Fruit fly (Drosophila melanogaster) whole organism: Measurements from ENCODE around the gene spn-B.
A peak's percentile ranks its signal among the peaks of the same experiment; 100 is the strongest.

ENCODE experiments used
- CG8478 ChIP-seq: fragments of >200 bp; optimal IDR thresholded peaks from 2 replicates; lab custom pipeline; 2018; ENCODE audit warnings: inconsistent platforms
- Dll ChIP-seq: fragments of >200 bp; optimal IDR thresholded peaks from 2 replicates; lab custom pipeline; 2017
- EcR ChIP-seq, 2 experiments: fragments of >200 bp; optimal IDR thresholded peaks; 2 replicates each; lab custom pipeline; 2017; ENCODE audit warnings: missing biosample characterization in 2 of 2, missing genetic modification characterization in 2 of 2, missing genetic modification reagents in 2 of 2
- pan ChIP-seq: fragments of >200 bp; optimal IDR thresholded peaks from 2 replicates; lab custom pipeline; 2017
- psq ChIP-seq: fragments of >200 bp; optimal IDR thresholded peaks from 2 replicates; lab custom pipeline; 2017
- usp ChIP-seq: fragments of >200 bp; optimal IDR thresholded peaks from 2 replicates; lab custom pipeline; 2017; ENCODE audit warnings: missing biosample characterization, missing genetic modification characterization, mixed read lengths

The spn-B gene

dm6 chr3R:14363172-14363571, 35.3 kb downstream of the spn-B start:
- TF ChIP-seq usp (GFP tag; lab: Kevin White, UChicago) = no peak
- no peak for TF ChIP-seq CG8478 (lab: Kevin White, UChicago)
- TF ChIP-seq EcR (GFP tag; optimal IDR thresholded peaks at IDR 0.05; lab: Kevin White, UChicago) = no peak
- no peak for TF ChIP-seq psq (lab: Kevin White, UChicago)
- no peak for TF ChIP-seq Dll (lab: Kevin White, UChicago)

- TF ChIP-seq EcR (GFP tag; optimal IDR thresholded peaks at IDR 0.05; lab: Kevin White, UChicago) (no peak), Dll (lab: Kevin White, UChicago) (no peak), CG8478 (lab: Kevin White, UChicago) (no peak), usp (GFP tag; lab: Kevin White, UChicago) (no peak), pan (lab: Kevin White, UChicago) (no peak), psq (lab: Kevin White, UChicago) (no peak)
Observed at dm6 chr3R:14364156-14364555, 36.3 kb downstream of the spn-B start.

- no peak for TF ChIP-seq Dll (lab: Kevin White, UChicago)
- no peak for TF ChIP-seq CG8478 (lab: Kevin White, UChicago)
- no peak for TF ChIP-seq usp (GFP tag; lab: Kevin White, UChicago)
- TF ChIP-seq pan (lab: Kevin White, UChicago) = no peak
- no peak for TF ChIP-seq EcR (GFP tag; optimal IDR thresholded peaks at IDR 0.05; lab: Kevin White, UChicago)
- no peak for TF ChIP-seq psq (lab: Kevin White, UChicago)
Observed at dm6 chr3R:14365918-14366317, 38.1 kb downstream of the spn-B start.

- TF ChIP-seq psq (lab: Kevin White, UChicago) (no peak), Dll (lab: Kevin White, UChicago) (no peak), CG8478 (lab: Kevin White, UChicago) (no peak), pan (lab: Kevin White, UChicago) (no peak), EcR (GFP tag; optimal IDR thresholded peaks at IDR 0.05; lab: Kevin White, UChicago) (no peak), usp (GFP tag; lab: Kevin White, UChicago) (no peak)
Observed at dm6 chr3R:14366882-14367281, 39.0 kb downstream of the spn-B start.

dm6 chr3R:14369481-14370198, 41.8 kb downstream of the spn-B start:
- TF ChIP-seq usp (GFP tag; lab: Kevin White, UChicago) (no peak), Dll (lab: Kevin White, UChicago) (peak; percentile 33), psq (lab: Kevin White, UChicago) (no peak), EcR (GFP tag; optimal IDR thresholded peaks at IDR 0.05; lab: Kevin White, UChicago) (no peak), CG8478 (lab: Kevin White, UChicago) (no peak), pan (lab: Kevin White, UChicago) (no peak)

- TF ChIP-seq pan (lab: Kevin White, UChicago) (no peak), usp (GFP tag; lab: Kevin White, UChicago) (no peak), CG8478 (lab: Kevin White, UChicago) (no peak), EcR (GFP tag; optimal IDR thresholded peaks at IDR 0.05; lab: Kevin White, UChicago) (no peak), psq (lab: Kevin White, UChicago) (no peak), Dll (lab: Kevin White, UChicago) (no peak)
Observed at dm6 chr3R:14370199-14370933, 42.5 kb downstream of the spn-B start.

- no peak for TF ChIP-seq usp (GFP tag; lab: Kevin White, UChicago)
- TF ChIP-seq EcR (GFP tag; optimal IDR thresholded peaks at IDR 0.05; lab: Kevin White, UChicago) = no peak
- no peak for TF ChIP-seq CG8478 (lab: Kevin White, UChicago)
- TF ChIP-seq Dll (lab: Kevin White, UChicago) = no peak
- TF ChIP-seq pan (lab: Kevin White, UChicago) = no peak
- no peak for TF ChIP-seq psq (lab: Kevin White, UChicago)
Observed at dm6 chr3R:14371133-14371676, 43.4 kb downstream of the spn-B start.

dm6 chr3R:14372815-14373191, 45.0 kb downstream of the spn-B start, which contains the start of gene NK7.1:
TSS of gene NK7.1 (minus strand) at chr3R:14372951.
- TF ChIP-seq psq (lab: Kevin White, UChicago) = no peak
- TF ChIP-seq CG8478 (lab: Kevin White, UChicago) = no peak
- no peak for TF ChIP-seq pan (lab: Kevin White, UChicago)
- no peak for TF ChIP-seq Dll (lab: Kevin White, UChicago)

dm6 chr3R:14373192-14373827, 45.5 kb downstream of the spn-B start:
- TF ChIP-seq psq (lab: Kevin White, UChicago) (no peak), pan (lab: Kevin White, UChicago) (no peak), CG8478 (lab: Kevin White, UChicago) (peak; percentile 35)

- TF ChIP-seq pan (lab: Kevin White, UChicago) (no peak), Dll (lab: Kevin White, UChicago) (no peak), psq (lab: Kevin White, UChicago) (no peak), EcR (GFP tag; optimal IDR thresholded peaks at IDR 0.05; lab: Kevin White, UChicago) (no peak), usp (GFP tag; lab: Kevin White, UChicago) (no peak), CG8478 (lab: Kevin White, UChicago) (no peak)
Observed at dm6 chr3R:14373828-14374217, 46.0 kb downstream of the spn-B start.
